Fruit fly (Drosophila melanogaster) whole organism: ENCODE data around the gene sloth2.

Experiments used
- CG8478 ChIP-seq: fragments of >200 bp; optimal IDR thresholded peaks from 2 replicates; lab custom pipeline; 2018; ENCODE audit warnings: inconsistent platforms
- EcR ChIP-seq, 2 experiments: fragments of >200 bp; optimal IDR thresholded peaks; 2 replicates each; lab custom pipeline; 2017; ENCODE audit warnings: missing biosample characterization in 2 of 2, missing genetic modification characterization in 2 of 2, missing genetic modification reagents in 2 of 2
- pan ChIP-seq: fragments of >200 bp; optimal IDR thresholded peaks from 2 replicates; lab custom pipeline; 2017
- psq ChIP-seq: fragments of >200 bp; optimal IDR thresholded peaks from 2 replicates; lab custom pipeline; 2017
- usp ChIP-seq: fragments of >200 bp; optimal IDR thresholded peaks from 2 replicates; lab custom pipeline; 2017; ENCODE audit warnings: missing biosample characterization, missing genetic modification characterization, mixed read lengths

dm6 chrX:6974221-6974620 lies 36.9 kb upstream of the sloth2 start:
- TF ChIP-seq pan (no peak), usp (no peak), CG8478 (no peak), psq (lab: Kevin White, UChicago) (no peak), EcR (GFP tag; optimal IDR thresholded peaks at IDR 0.05; lab: Kevin White, UChicago) (no peak)
